Fruit fly (Drosophila melanogaster) whole organism, embryonic: ENCODE results near the gene Sb.

Experiments
- ATbp ChIP-seq: fragments of 200-800 bp; sonication (Bioruptor generic); optimal IDR thresholded peaks from 2 replicates; lab custom pipeline; 2017; ENCODE audit warnings: missing biosample characterization, mild to moderate bottlenecking, missing genetic modification characterization, missing genetic modification reagents
- BtbVII ChIP-seq: fragments of 200-800 bp; sonication (Bioruptor generic); optimal IDR thresholded peaks from 3 replicates; lab custom pipeline; 2017; ENCODE audit warnings: missing biosample characterization, mild to moderate bottlenecking, missing genetic modification characterization
- CG10543 ChIP-seq: fragments of 200-800 bp; sonication (Bioruptor generic); optimal IDR thresholded peaks from 3 replicates; lab custom pipeline; 2017; ENCODE audit warnings: missing biosample characterization, mild to moderate bottlenecking, missing genetic modification characterization, moderate library complexity
- CG12659 ChIP-seq: fragments of 200-800 bp; sonication (Bioruptor generic); optimal IDR thresholded peaks from 3 replicates; lab custom pipeline; 2017; ENCODE audit warnings: mild to moderate bottlenecking, missing biosample characterization, missing genetic modification reagents, missing genetic modification characterization
- CG12744 ChIP-seq: fragments of 200-800 bp; sonication (Bioruptor generic); optimal IDR thresholded peaks from 2 replicates; lab custom pipeline; 2016; ENCODE audit warnings: missing biosample characterization, missing genetic modification characterization
- CG12769 ChIP-seq: fragments of 200-800 bp; sonication (Bioruptor generic); optimal IDR thresholded peaks from 2 replicates; lab custom pipeline; 2019; ENCODE audit warnings: missing biosample characterization, mild to moderate bottlenecking, missing genetic modification characterization, moderate library complexity
- CG15514 ChIP-seq: fragments of 200-800 bp; sonication (Bioruptor generic); optimal IDR thresholded peaks from 3 replicates; lab custom pipeline; 2017; ENCODE audit warnings: missing biosample characterization, missing genetic modification characterization, mild to moderate bottlenecking, moderate library complexity, missing genetic modification reagents
- CG1792 ChIP-seq: fragments of 200-800 bp; sonication (Bioruptor generic); optimal IDR thresholded peaks from 2 replicates; lab custom pipeline; 2016; ENCODE audit warnings: missing biosample characterization, missing genetic modification characterization
- CG18262 ChIP-seq: fragments of 200-800 bp; optimal IDR thresholded peaks from 3 replicates; lab custom pipeline; 2019; ENCODE audit warnings: missing biosample characterization, mild to moderate bottlenecking, missing genetic modification characterization, moderate library complexity
- CG18599 ChIP-seq: fragments of 200-800 bp; sonication (Bioruptor generic); optimal IDR thresholded peaks from 3 replicates; lab custom pipeline; 2017; ENCODE audit warnings: missing biosample characterization, missing genetic modification characterization, mild to moderate bottlenecking, moderate library complexity, missing genetic modification reagents
- CG2202 ChIP-seq: fragments of 200-800 bp; sonication (Bioruptor generic); optimal IDR thresholded peaks from 2 replicates; lab custom pipeline; 2018; ENCODE audit warnings: missing biosample characterization, mild to moderate bottlenecking, missing genetic modification characterization
- CG3281 ChIP-seq: fragments of 200-800 bp; sonication (Bioruptor generic); optimal IDR thresholded peaks from 3 replicates; lab custom pipeline; 2017; ENCODE audit warnings: missing biosample characterization, mild to moderate bottlenecking, missing genetic modification characterization
- CG34422 ChIP-seq: fragments of 200-800 bp; sonication (Bioruptor generic); IDR thresholded peaks from 3 replicates; pipeline ENCODE4 v1.3.6; 2022; ENCODE audit warnings: missing biosample characterization, missing genetic modification characterization
- CG4328 ChIP-seq: fragments of 200-800 bp; sonication (Bioruptor generic); optimal IDR thresholded peaks from 3 replicates; lab custom pipeline; 2017; ENCODE audit warnings: missing biosample characterization, missing genetic modification reagents, missing genetic modification characterization
- CG6791 ChIP-seq: fragments of 200-800 bp; sonication (Bioruptor generic); IDR thresholded peaks from 3 replicates; pipeline ENCODE4 v1.3.6; 2022; ENCODE audit warnings: missing biosample characterization, missing genetic modification characterization; ENCODE audit not compliant: partially characterized antibody
- CG6813 ChIP-seq: fragments of 200-800 bp; sonication (Bioruptor generic); optimal IDR thresholded peaks from 2 replicates; lab custom pipeline; 2017; ENCODE audit warnings: missing biosample characterization, missing genetic modification characterization, mild to moderate bottlenecking, moderate library complexity, missing genetic modification reagents
- CG7928 ChIP-seq: fragments of 200-800 bp; sonication (Bioruptor generic); optimal IDR thresholded peaks from 2 replicates; lab custom pipeline; 2017; ENCODE audit warnings: missing biosample characterization, mild to moderate bottlenecking, missing genetic modification characterization
- CG9215 ChIP-seq: fragments of 200-800 bp; sonication (Bioruptor generic); IDR thresholded peaks from 2 replicates; pipeline ENCODE4 v1.3.6; 2022; ENCODE audit warnings: missing biosample characterization, missing genetic modification characterization
- Dek ChIP-seq: fragments of 200-800 bp; sonication (Bioruptor generic); optimal IDR thresholded peaks from 3 replicates; lab custom pipeline; 2019; ENCODE audit warnings: missing biosample characterization, mild to moderate bottlenecking, missing genetic modification characterization, moderate library complexity
- Hand ChIP-seq: fragments of 200-800 bp; sonication (Bioruptor generic); optimal IDR thresholded peaks from 2 replicates; lab custom pipeline; 2017; ENCODE audit warnings: mild to moderate bottlenecking, missing biosample characterization, missing genetic modification reagents, missing genetic modification characterization
- Hmr ChIP-seq: fragments of 200-800 bp; sonication (Bioruptor generic); optimal IDR thresholded peaks from 3 replicates; lab custom pipeline; 2017; ENCODE audit warnings: mild to moderate bottlenecking, missing biosample characterization, missing genetic modification reagents, missing genetic modification characterization
- Med ChIP-seq: fragments of 200-800 bp; sonication (Bioruptor generic); peaks from one replicate; lab custom pipeline; 2016; ENCODE audit warnings: missing biosample characterization, missing genetic modification characterization, mild to moderate bottlenecking, inconsistent platforms, moderate library complexity
- Meics ChIP-seq: fragments of 200-800 bp; sonication (Bioruptor generic); optimal IDR thresholded peaks from 2 replicates; lab custom pipeline; 2017; ENCODE audit warnings: missing biosample characterization, mild to moderate bottlenecking, missing genetic modification characterization
- NC2β ChIP-seq: fragments of 200-800 bp; sonication (Bioruptor generic); optimal IDR thresholded peaks from 2 replicates; lab custom pipeline; 2016; ENCODE audit warnings: missing biosample characterization, missing genetic modification characterization
- Vsx1 ChIP-seq: fragments of 200-800 bp; sonication (Bioruptor generic); optimal IDR thresholded peaks from 2 replicates; lab custom pipeline; 2017; ENCODE audit warnings: missing biosample characterization, mild to moderate bottlenecking, missing genetic modification characterization, missing genetic modification reagents
- az2 ChIP-seq: fragments of 200-800 bp; sonication (Bioruptor generic); optimal IDR thresholded peaks from 3 replicates; lab custom pipeline; 2016; ENCODE audit warnings: missing biosample characterization, missing genetic modification characterization
- caup ChIP-seq: fragments of 200-800 bp; sonication (Bioruptor generic); optimal IDR thresholded peaks from 3 replicates; lab custom pipeline; 2017; ENCODE audit warnings: missing biosample characterization, mild to moderate bottlenecking, missing genetic modification characterization, moderate library complexity; ENCODE audit not compliant: severe bottlenecking
- chinmo ChIP-seq: fragments of 200-800 bp; sonication (Bioruptor generic); IDR thresholded peaks from 4 replicates; pipeline ENCODE4 v1.3.6; 2022; ENCODE audit warnings: missing biosample characterization, missing genetic modification characterization; ENCODE audit not compliant: partially characterized antibody
- cwo ChIP-seq: fragments of 200-800 bp; sonication (Bioruptor generic); optimal IDR thresholded peaks from 3 replicates; lab custom pipeline; 2017; ENCODE audit warnings: missing biosample characterization, missing genetic modification characterization, mild to moderate bottlenecking, moderate library complexity, missing genetic modification reagents
- en ChIP-seq: fragments of 200-800 bp; sonication (Bioruptor generic); optimal IDR thresholded peaks from 2 replicates; lab custom pipeline; 2016; ENCODE audit warnings: missing biosample characterization, missing genetic modification characterization
- grn ChIP-seq: fragments of 200-800 bp; sonication (Bioruptor generic); optimal IDR thresholded peaks from 3 replicates; lab custom pipeline; 2017; ENCODE audit warnings: missing biosample characterization, missing genetic modification characterization
- lab ChIP-seq: fragments of 200-800 bp; sonication (Bioruptor generic); optimal IDR thresholded peaks from 3 replicates; lab custom pipeline; 2017; ENCODE audit warnings: missing biosample characterization, missing genetic modification characterization, mild to moderate bottlenecking, moderate library complexity, missing genetic modification reagents
- pb ChIP-seq: fragments of 200-800 bp; sonication (Bioruptor generic); optimal IDR thresholded peaks from 3 replicates; lab custom pipeline; 2016; ENCODE audit warnings: missing biosample characterization, missing genetic modification characterization
- schlank ChIP-seq: fragments of 200-800 bp; sonication (Bioruptor generic); optimal IDR thresholded peaks from 2 replicates; lab custom pipeline; 2018; ENCODE audit warnings: missing biosample characterization, mild to moderate bottlenecking, missing genetic modification characterization
- sd ChIP-seq: fragments of 200-800 bp; sonication (Bioruptor generic); optimal IDR thresholded peaks from 3 replicates; lab custom pipeline; 2018; ENCODE audit warnings: missing biosample characterization, mild to moderate bottlenecking, missing genetic modification characterization, moderate library complexity
- sr ChIP-seq: fragments of 200-800 bp; sonication (Bioruptor generic); IDR thresholded peaks from 3 replicates; pipeline ENCODE4 v1.3.6; 2022; ENCODE audit warnings: missing biosample characterization, missing genetic modification characterization
- stwl ChIP-seq: fragments of 200-800 bp; sonication (Bioruptor generic); optimal IDR thresholded peaks from 3 replicates; lab custom pipeline; 2018; ENCODE audit warnings: missing biosample characterization, mild to moderate bottlenecking, missing genetic modification characterization, moderate library complexity
- usp ChIP-seq: fragments of >200 bp; optimal IDR thresholded peaks from 2 replicates; lab custom pipeline; 2017; ENCODE audit warnings: missing biosample characterization, missing genetic modification characterization
- z ChIP-seq: fragments of 200-800 bp; sonication (Bioruptor generic); IDR thresholded peaks from 3 replicates; pipeline ENCODE4 v1.3.6; 2022; ENCODE audit warnings: missing biosample characterization, missing genetic modification characterization

The Sb gene

dm6 chr3R:16168088-16168487 is 52.1 kb downstream of the Sb start:
- TF ChIP-seq Hand (GFP tag; lab: Kevin White, UChicago), result peak; percentile 6
- no peak for TF ChIP-seq NC2β (GFP tag; lab: Kevin White, UChicago)
- TF ChIP-seq BtbVII (GFP tag; lab: Kevin White, UChicago), result no peak
- no peak for TF ChIP-seq CG7928 (GFP tag; lab: Kevin White, UChicago)
- TF ChIP-seq CG18599 (GFP tag; lab: Kevin White, UChicago), result peak; percentile 72
- TF ChIP-seq lab (GFP tag; lab: Kevin White, UChicago), result peak; percentile 64
- no peak for TF ChIP-seq ATbp (GFP tag; lab: Kevin White, UChicago)
- TF ChIP-seq CG4328, result peak; percentile 5
- no peak for TF ChIP-seq pb (GFP tag; lab: Kevin White, UChicago)
- TF ChIP-seq Med (GFP tag; lab: Kevin White, UChicago), result peak; percentile 66
- TF ChIP-seq CG12659 (GFP tag; lab: Kevin White, UChicago), result no peak
- no peak for TF ChIP-seq Dek
- TF ChIP-seq CG3281 (GFP tag; lab: Kevin White, UChicago), result peak; percentile 45
- TF ChIP-seq CG2202 (tag; lab: Kevin White, UChicago), result no peak
- TF ChIP-seq sd (tag; lab: Kevin White, UChicago), result peak; percentile 27
- TF ChIP-seq Meics (GFP tag; lab: Kevin White, UChicago), result peak; percentile 27
- TF ChIP-seq Vsx1 (GFP tag; lab: Kevin White, UChicago), result no peak
- no peak for TF ChIP-seq CG18262 (tag; lab: Kevin White, UChicago)
- peak; percentile 19 for TF ChIP-seq Hmr
- TF ChIP-seq CG10543 (GFP tag; lab: Kevin White, UChicago), result peak; percentile 21
- no peak for TF ChIP-seq usp (GFP tag; lab: Kevin White, UChicago)
- peak; percentile 27 for TF ChIP-seq cwo (GFP tag; lab: Kevin White, UChicago)
- no peak for TF ChIP-seq CG34422
- TF ChIP-seq CG12744 (GFP tag; lab: Kevin White, UChicago), result no peak
- peak; percentile 34 for TF ChIP-seq caup (GFP tag; lab: Kevin White, UChicago)
- TF ChIP-seq CG12769 (tag; lab: Kevin White, UChicago), result peak; percentile 61
- TF ChIP-seq CG6813 (GFP tag; lab: Kevin White, UChicago), result peak; percentile 33
- peak; percentile 39 for TF ChIP-seq schlank (tag; lab: Kevin White, UChicago)
- TF ChIP-seq CG15514 (GFP tag; lab: Kevin White, UChicago), result peak; percentile 30
- no peak for TF ChIP-seq en
- TF ChIP-seq CG1792 (GFP tag; lab: Kevin White, UChicago), result no peak
- TF ChIP-seq sr, result 0 out of 3 replicates have a peak, but pooled peaks have one; percentile 14
- TF ChIP-seq CG6791, result no peak
- TF ChIP-seq stwl (tag; lab: Kevin White, UChicago), result no peak

- peak; percentile 21 for TF ChIP-seq grn (GFP tag; lab: Kevin White, UChicago)
- peak; percentile 89 for TF ChIP-seq z (GFP tag; lab: Robert Waterston, UW)
- peak; percentile 69 for TF ChIP-seq CG9215 (GFP tag; lab: Robert Waterston, UW)
- peak; percentile 69; the same call in 1 of the 4 replicates for TF ChIP-seq chinmo (GFP tag; lab: Robert Waterston, UW)
- no peak for TF ChIP-seq az2 (GFP tag; lab: Kevin White, UChicago)
Measured at dm6 chr3R:16171747-16172146, 55.8 kb downstream of the Sb start, which contains the start of gene CG8925. Gene CG8925, plus strand, starts transcription at chr3R:16171991.
